Fruit fly (Drosophila melanogaster) whole organism: ENCODE data around the gene Grp170.

ENCODE experiments used
- Dll ChIP-seq: fragments of >200 bp; optimal IDR thresholded peaks from 2 replicates; lab custom pipeline; 2017
- usp ChIP-seq: fragments of >200 bp; optimal IDR thresholded peaks from 2 replicates; lab custom pipeline; 2017; ENCODE audit warnings: missing biosample characterization, missing genetic modification characterization, mixed read lengths

DNA sequence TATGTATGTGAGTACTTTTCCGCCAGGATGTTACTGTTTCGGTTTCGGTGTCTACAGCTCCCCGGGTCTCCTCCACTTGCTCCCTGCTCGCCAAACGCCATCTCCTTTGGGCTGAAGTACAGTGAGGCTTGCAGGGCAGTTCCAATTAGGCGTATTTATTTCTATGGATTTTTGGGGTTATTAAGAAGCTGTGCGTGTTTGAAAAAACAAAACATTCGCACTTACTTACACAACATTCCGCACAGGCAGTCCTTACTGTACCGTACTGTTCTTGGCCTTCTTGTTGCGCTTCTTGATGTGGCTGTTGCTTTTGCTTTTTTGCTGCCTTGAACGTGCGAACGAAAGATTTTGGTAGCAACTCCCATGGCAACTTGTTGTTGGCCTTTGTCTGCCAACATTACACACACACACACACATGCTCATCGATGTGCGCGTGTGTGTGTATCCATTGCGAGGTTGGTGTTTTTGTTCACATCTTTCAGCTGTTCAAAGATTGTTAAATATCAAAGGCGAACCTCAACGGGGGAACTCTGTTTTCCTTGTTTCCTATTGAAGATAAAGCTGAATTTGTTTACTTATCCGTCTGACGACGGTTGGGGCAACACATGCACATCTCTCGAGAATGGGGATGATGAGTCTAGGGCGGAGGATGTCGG is 47.2 kb upstream of the Grp170 start:
- TF ChIP-seq Dll (lab: Kevin White, UChicago) (no peak), usp (GFP tag; lab: Kevin White, UChicago) (no peak)
